Fruit fly (Drosophila melanogaster): ENCODE results near the gene CG13014.
A peak's percentile ranks its signal among the peaks of the same experiment; 100 is the strongest.

CG13014 gene

dm6 chrX:16598978-16599664, 11.4 kb downstream of the CG13014 start, which contains the start of the genes CG9784 and Nup153 (continued):
- TF ChIP-seq esg (GFP tag; conservative IDR thresholded peaks at IDR 0.05) = no peak
- peak; percentile 92 for TF ChIP-seq Dll (GFP tag; IDR thresholded peaks at IDR 0.05; ENCODE audit: partially characterized antibody)
- TF ChIP-seq Elba2 (GFP tag; optimal IDR thresholded peaks at IDR 0.05) = no peak
- peak; percentile 95 for TF ChIP-seq CG7963 (GFP tag; IDR thresholded peaks at IDR 0.05; ENCODE audit: partially characterized antibody)
- TF ChIP-seq ewg (GFP tag; optimal IDR thresholded peaks at IDR 0.05) = no peak
- no peak for TF ChIP-seq fd102C (GFP tag; optimal IDR thresholded peaks at IDR 0.05)
- peak; percentile 33 for TF ChIP-seq cg (GFP tag; optimal IDR thresholded peaks at IDR 0.05)
- TF ChIP-seq CG7928 (GFP tag; optimal IDR thresholded peaks at IDR 0.05) = no peak
- TF ChIP-seq Oaz (GFP tag; IDR thresholded peaks at IDR 0.05) = no peak
- no peak for TF ChIP-seq lola (GFP tag; optimal IDR thresholded peaks at IDR 0.05)
- TF ChIP-seq gcm (GFP tag; optimal IDR thresholded peaks at IDR 0.05) = no peak
- no peak for TF ChIP-seq croc (GFP tag; conservative IDR thresholded peaks at IDR 0.05)
- TF ChIP-seq cas (GFP tag; IDR thresholded peaks at IDR 0.05) = no peak
- TF ChIP-seq Nf-YA (GFP tag; IDR thresholded peaks at IDR 0.05) = no peak
- TF ChIP-seq chif (GFP tag; optimal IDR thresholded peaks at IDR 0.05) = no peak
- TF ChIP-seq Mad (GFP tag; optimal IDR thresholded peaks at IDR 0.05) = no peak
- TF ChIP-seq pho (GFP tag; optimal IDR thresholded peaks at IDR 0.05) = no peak
- no peak for TF ChIP-seq CG34376 (GFP tag; optimal IDR thresholded peaks at IDR 0.05)
- peak; percentile 87 for TF ChIP-seq hbn (GFP tag; IDR thresholded peaks at IDR 0.05; ENCODE audit: partially characterized antibody)
- TF ChIP-seq CG16779 (GFP tag; IDR thresholded peaks at IDR 0.05) = no peak
- TF ChIP-seq en (GFP tag; optimal IDR thresholded peaks at IDR 0.05) = no peak
- no peak for TF ChIP-seq gem (tag; optimal IDR thresholded peaks at IDR 0.05)
- no peak for TF ChIP-seq CG6813 (GFP tag; optimal IDR thresholded peaks at IDR 0.05)
- TF ChIP-seq danr (GFP tag; IDR thresholded peaks at IDR 0.05) = no peak
- TF ChIP-seq eve (GFP tag; optimal IDR thresholded peaks at IDR 0.05) = no peak
- TF ChIP-seq gcm2 (GFP tag; optimal IDR thresholded peaks at IDR 0.05) = no peak
- TF ChIP-seq org-1 (GFP tag; optimal IDR thresholded peaks at IDR 0.05) = no peak
- TF ChIP-seq Dp (GFP tag; optimal IDR thresholded peaks at IDR 0.05) = no peak
- TF ChIP-seq CG18011 (GFP tag; optimal IDR thresholded peaks at IDR 0.05) = no peak
- no peak for TF ChIP-seq nom (GFP tag; optimal IDR thresholded peaks at IDR 0.05)
- no peak for TF ChIP-seq Drgx (GFP tag; IDR thresholded peaks at IDR 0.05)
- no peak for TF ChIP-seq CG6689 (GFP tag; IDR thresholded peaks at IDR 0.05)
- TF ChIP-seq Six4 (GFP tag; optimal IDR thresholded peaks at IDR 0.05) = no peak
- TF ChIP-seq lab (GFP tag; optimal IDR thresholded peaks at IDR 0.05) = no peak
- no peak for TF ChIP-seq fd96Cb (tag; optimal IDR thresholded peaks at IDR 0.05)
- peak; percentile 22 for TF ChIP-seq CG9797 (GFP tag; optimal IDR thresholded peaks at IDR 0.05)
- no peak for TF ChIP-seq yki (optimal IDR thresholded peaks at IDR 0.05)
- TF ChIP-seq CG2678 (tag; optimal IDR thresholded peaks at IDR 0.05) = no peak
- TF ChIP-seq Trl (optimal IDR thresholded peaks at IDR 0.05) = no peak
- TF ChIP-seq Trl (GFP tag; optimal IDR thresholded peaks at IDR 0.05) = no peak
- TF ChIP-seq CG8478 (optimal IDR thresholded peaks at IDR 0.05) = no peak
- TF ChIP-seq CG10565 (GFP tag; optimal IDR thresholded peaks at IDR 0.05) = no peak
- TF ChIP-seq Adf1 (GFP tag; IDR thresholded peaks at IDR 0.05) = no peak; the same call in 1 of the 2 replicates
- no peak for TF ChIP-seq Bdp1 (GFP tag; optimal IDR thresholded peaks at IDR 0.05)
- TF ChIP-seq sna (GFP tag; IDR thresholded peaks at IDR 0.05; ENCODE audit: partially characterized antibody) = peak; percentile 87
- no peak for TF ChIP-seq oc (tag; optimal IDR thresholded peaks at IDR 0.05)
- TF ChIP-seq Asciz (GFP tag; optimal IDR thresholded peaks at IDR 0.05) = no peak
- peak; percentile 96 for TF ChIP-seq hb (GFP tag; IDR thresholded peaks at IDR 0.05; ENCODE audit: partially characterized antibody)
- TF ChIP-seq CG32532 (GFP tag; IDR thresholded peaks at IDR 0.05) = peak; percentile 26; the same call in 1 of the 2 replicates
- no peak for TF ChIP-seq Sry-β (GFP tag; optimal IDR thresholded peaks at IDR 0.05)

Measured in whole organism, embryonic.